Fruit fly (Drosophila melanogaster): Measurements from ENCODE around the gene CG9121.

CG9121 gene

dm6 chr2L:5029049-5029808 is 21.6 kb downstream of the CG9121 start, which contains the start of gene Col4a1 (continued):
- TF ChIP-seq lov (optimal IDR thresholded peaks at IDR 0.05): no peak
- TF ChIP-seq lov (GFP tag; IDR thresholded peaks at IDR 0.05): no peak
- TF ChIP-seq ara (GFP tag; IDR thresholded peaks at IDR 0.05): no peak
- peak; percentile 90 for TF ChIP-seq sug (tag; optimal IDR thresholded peaks at IDR 0.05)
- TF ChIP-seq ci (GFP tag; IDR thresholded peaks at IDR 0.05): no peak
- TF ChIP-seq Neu2 (GFP tag; optimal IDR thresholded peaks at IDR 0.05; ENCODE audit: borderline replicate concordance): no peak

dm6 chr2L:5028091-5028490 is 22.8 kb downstream of the CG9121 start, which contains the start of gene vkg:
TSS of gene vkg (minus strand) at chr2L:5028191.
- TF ChIP-seq ara (GFP tag; IDR thresholded peaks at IDR 0.05): no peak
- TF ChIP-seq gsb-n (tag; optimal IDR thresholded peaks at IDR 0.05): no peak
- TF ChIP-seq dimm (GFP tag; IDR thresholded peaks at IDR 0.05): no peak
- TF ChIP-seq Opbp (GFP tag; IDR thresholded peaks at IDR 0.05; ENCODE audit: partially characterized antibody): no peak
- TF ChIP-seq CG12155 (GFP tag; optimal IDR thresholded peaks at IDR 0.05): no peak
- no peak for TF ChIP-seq knrl (GFP tag; IDR thresholded peaks at IDR 0.05; ENCODE audit: partially characterized antibody)
- TF ChIP-seq CG8478 (optimal IDR thresholded peaks at IDR 0.05): no peak
- no peak for TF ChIP-seq CG1603 (tag; optimal IDR thresholded peaks at IDR 0.05)

DNA sequence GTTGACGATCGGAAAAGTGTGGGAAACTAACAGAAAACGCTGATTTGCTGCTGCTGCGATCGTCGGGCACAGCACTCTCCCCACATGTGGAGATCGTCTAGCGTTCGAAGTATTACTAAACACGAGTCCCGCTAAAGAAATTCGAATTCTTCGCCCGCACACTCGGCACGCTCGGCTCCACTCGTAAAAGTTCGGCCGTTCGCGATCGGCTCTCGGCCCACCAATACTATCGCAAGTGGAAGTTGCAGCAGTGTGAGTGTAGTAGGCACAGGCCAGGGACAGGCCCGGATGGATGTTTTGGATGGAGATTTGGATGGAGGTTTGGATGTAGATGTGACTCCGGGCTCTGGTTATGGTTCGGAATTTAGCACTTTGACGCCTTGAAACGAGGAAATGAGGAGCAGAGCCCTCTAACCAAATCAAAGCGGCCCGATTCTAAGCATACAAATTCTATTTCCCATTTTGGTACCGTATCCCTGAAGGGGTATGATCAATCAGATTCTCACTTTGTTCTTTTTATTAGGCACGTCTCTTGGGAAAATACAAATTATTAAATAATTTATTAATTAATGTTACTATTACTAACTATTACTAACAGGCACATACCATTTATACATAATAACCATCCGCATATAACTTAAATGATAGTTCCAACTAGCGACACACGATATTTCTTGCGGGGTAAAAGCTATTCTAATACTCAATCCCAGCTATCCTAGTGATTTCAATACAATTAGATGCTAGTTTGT is 23.4 kb downstream of the CG9121 start:
- TF ChIP-seq CG11504 (tag; optimal IDR thresholded peaks at IDR 0.05) (peak; percentile 11), ken (GFP tag; IDR thresholded peaks at IDR 0.05) (no peak), vnd (GFP tag; IDR thresholded peaks at IDR 0.05; ENCODE audit: partially characterized antibody) (no peak), CG8924 (tag; optimal IDR thresholded peaks at IDR 0.05) (no peak), CG11085 (GFP tag; IDR thresholded peaks at IDR 0.05) (no peak), row (GFP tag; IDR thresholded peaks at IDR 0.05) (peak; percentile 57; the same call in 2 of the 3 replicates), CG13775 (GFP tag; optimal IDR thresholded peaks at IDR 0.05) (no peak), lilli (GFP tag; optimal IDR thresholded peaks at IDR 0.05) (peak; percentile 9), CG2889 (GFP tag; IDR thresholded peaks at IDR 0.05) (no peak), CG3726 (GFP tag; IDR thresholded peaks at IDR 0.05) (no peak), CG4360 (GFP tag; IDR thresholded peaks at IDR 0.05) (no peak), Doc3 (GFP tag; IDR thresholded peaks at IDR 0.05; ENCODE audit: partially characterized antibody) (0 out of 3 replicates have a peak, but pooled peaks have one; percentile 30), Blimp-1 (GFP tag; optimal IDR thresholded peaks at IDR 0.05) (no peak), Deaf1 (tag; optimal IDR thresholded peaks at IDR 0.05) (peak; percentile 97), cg (GFP tag; optimal IDR thresholded peaks at IDR 0.05) (peak; percentile 46), CG1024 (GFP tag; IDR thresholded peaks at IDR 0.05) (no peak), unpg (GFP tag; optimal IDR thresholded peaks at IDR 0.05) (no peak), CG18619 (GFP tag; optimal IDR thresholded peaks at IDR 0.05) (no peak), CG2116 (GFP tag; optimal IDR thresholded peaks at IDR 0.05) (no peak), CG34422 (GFP tag; IDR thresholded peaks at IDR 0.05) (0 out of 3 replicates have a peak, but pooled peaks have one; percentile 20), ftz-f1 (GFP tag; optimal IDR thresholded peaks at IDR 0.05) (peak; percentile 37), phol (tag; optimal IDR thresholded peaks at IDR 0.05) (no peak), p53 (GFP tag; optimal IDR thresholded peaks at IDR 0.05) (no peak), Mrtf (GFP tag; IDR thresholded peaks at IDR 0.05) (no peak), CG18599 (GFP tag; optimal IDR thresholded peaks at IDR 0.05) (peak; percentile 8), D19B (GFP tag; optimal IDR thresholded peaks at IDR 0.05) (peak; percentile 92), CG2678 (tag; optimal IDR thresholded peaks at IDR 0.05) (peak; percentile 32), emc (GFP tag; optimal IDR thresholded peaks at IDR 0.05) (no peak), Jarid2 (GFP tag; optimal IDR thresholded peaks at IDR 0.05) (peak; percentile 33), CG3065 (GFP tag; optimal IDR thresholded peaks at IDR 0.05) (no peak), CG9932 (GFP tag; IDR thresholded peaks at IDR 0.05) (no peak), gem (tag; optimal IDR thresholded peaks at IDR 0.05) (peak; percentile 44), klu (GFP tag; IDR thresholded peaks at IDR 0.05) (no peak)

Data from whole organism, embryonic.